Worm (Caenorhabditis elegans) whole organism, mixed stage, embryonic: Measurements from ENCODE around the gene ufm-1.

Source experiments
- ceh-83 ChIP-seq: fragments of 200-800 bp; sonication (Bioruptor generic); optimal IDR thresholded peaks from 2 replicates; lab custom pipeline; 2018; ENCODE audit warnings: mild to moderate bottlenecking, missing genetic modification characterization, missing compliant biosample characterization
- lin-13 ChIP-seq: fragments of 150-350 bp; optimal IDR thresholded peaks from 2 replicates; lab custom pipeline; 2014; ENCODE audit warnings: missing biosample characterization, missing genetic modification characterization
- lsy-2 ChIP-seq: fragments of 150-350 bp; optimal IDR thresholded peaks from 2 replicates; lab custom pipeline; 2014; ENCODE audit warnings: missing biosample characterization, missing genetic modification characterization
- mep-1 ChIP-seq: fragments of 150-350 bp; optimal IDR thresholded peaks from 2 replicates; lab custom pipeline; 2017; ENCODE audit warnings: missing biosample characterization, missing genetic modification reagents, missing genetic modification characterization, inconsistent platforms
- nhr-12 ChIP-seq: fragments of 150-350 bp; optimal IDR thresholded peaks from 2 replicates; lab custom pipeline; 2014; ENCODE audit warnings: missing biosample characterization, missing genetic modification characterization
- pha-4 ChIP-seq: fragments of 150-350 bp; optimal IDR thresholded peaks from 2 replicates; lab custom pipeline; 2018; ENCODE audit warnings: missing biosample characterization, missing genetic modification reagents, missing genetic modification characterization
- snpc-4 ChIP-seq: fragments of 150-350 bp; optimal IDR thresholded peaks from 2 replicates; lab custom pipeline; 2014; ENCODE audit warnings: missing biosample characterization, missing genetic modification characterization
- unc-39 ChIP-seq: fragments of 150-350 bp; optimal IDR thresholded peaks from 2 replicates; lab custom pipeline; 2014; ENCODE audit warnings: missing biosample characterization, missing genetic modification characterization
- unc-62 ChIP-seq: fragments of 150-350 bp; optimal IDR thresholded peaks from 2 replicates; lab custom pipeline; 2014; ENCODE audit warnings: missing biosample characterization, missing genetic modification reagents, missing genetic modification characterization
- ztf-11 ChIP-seq: fragments of 150-350 bp; optimal IDR thresholded peaks from 2 replicates; lab custom pipeline; 2014; ENCODE audit warnings: missing biosample characterization, missing genetic modification characterization

DNA sequence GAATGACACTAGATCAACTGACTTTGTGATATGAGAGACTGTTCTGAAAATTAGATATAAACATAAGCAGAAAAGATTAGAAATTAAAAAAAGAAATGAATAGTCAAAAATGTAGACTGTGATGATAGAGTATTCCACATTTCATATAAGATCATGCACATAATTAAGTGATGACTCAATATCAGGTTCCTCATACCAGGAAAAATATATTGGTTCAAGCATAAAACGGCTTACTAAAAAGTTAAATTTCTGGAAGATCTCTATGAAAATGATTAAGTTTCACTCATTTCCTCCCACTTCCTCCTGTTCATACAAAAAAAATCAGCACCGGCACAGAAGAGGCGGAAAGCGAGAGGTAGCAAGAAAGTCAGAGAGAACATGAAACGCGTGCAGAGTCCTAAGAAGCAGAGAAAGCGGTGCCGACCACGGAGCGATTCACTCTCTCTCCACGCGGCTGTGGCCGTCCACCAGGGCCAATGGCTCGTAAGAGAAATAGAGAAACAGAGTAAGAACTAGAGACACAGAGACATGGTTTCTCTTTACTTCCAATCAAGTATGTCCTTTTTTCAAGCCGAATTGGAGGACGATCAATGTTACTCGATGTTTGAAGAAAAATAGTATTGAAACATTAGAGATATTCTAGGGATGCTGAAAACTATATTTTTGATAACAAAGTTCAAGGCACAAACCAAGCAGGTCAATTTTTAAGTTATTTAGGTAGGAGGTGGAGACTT lies 33.0 kb downstream of the ufm-1 start, which contains the start of the genes ZK688.5 and fahd-1:
- peak; percentile 56 for TF ChIP-seq lsy-2 (tag; lab: Kevin White, UChicago)
- no peak for TF ChIP-seq snpc-4 (tag; lab: Kevin White, UChicago)
- TF ChIP-seq unc-39 = no peak
- TF ChIP-seq mep-1 (tag; lab: Kevin White, UChicago) = peak; percentile 40
- no peak for TF ChIP-seq nhr-12 (tag; lab: Kevin White, UChicago)
- TF ChIP-seq unc-62 (GFP tag; lab: Kevin White, UChicago) = no peak
- TF ChIP-seq pha-4 (tag; lab: Kevin White, UChicago) = peak; percentile 71
- no peak for TF ChIP-seq ztf-11
- TF ChIP-seq ceh-83 = no peak
- peak; percentile 19 for TF ChIP-seq lin-13 (tag; lab: Kevin White, UChicago)
